Worm (Caenorhabditis elegans): ENCODE results near the gene F47B10.4.

DNA sequence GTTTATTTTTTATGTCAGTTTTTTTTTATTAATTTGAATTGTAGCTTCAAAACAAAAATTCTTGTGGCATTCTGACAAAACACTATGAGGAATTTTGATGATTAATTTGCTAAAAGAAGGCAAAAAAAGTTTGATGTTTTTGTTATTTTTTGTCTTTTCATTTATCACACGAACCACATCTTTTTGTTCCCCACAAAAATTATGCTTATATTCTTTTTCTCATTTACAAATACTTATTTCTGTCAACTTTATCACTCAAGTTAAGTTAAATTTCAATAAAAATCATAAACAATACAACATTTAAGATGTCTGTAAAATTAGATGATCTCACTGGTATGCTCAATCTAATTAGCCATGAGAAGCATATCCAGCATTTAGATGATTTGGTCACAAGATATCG is 2.9 kb upstream of the F47B10.4 start, which contains the start of gene F47B10.6:
- TF ChIP-seq W03F9.2 (tag; optimal IDR thresholded peaks at IDR 0.05) (no peak), him-1 (tag; optimal IDR thresholded peaks at IDR 0.05) (no peak), dao-5 (tag; optimal IDR thresholded peaks at IDR 0.05) (no peak)

All from whole organism, L4/young adult.